Fruit fly (Drosophila melanogaster) whole organism, prepupa: ENCODE data around the gene Rbm13.

ENCODE experiments used
- CG10631 ChIP-seq: fragments of 200-800 bp; sonication (Bioruptor generic); optimal IDR thresholded peaks from 2 replicates; lab custom pipeline; 2016; ENCODE audit warnings: missing biosample characterization, missing genetic modification characterization
- CG10669 ChIP-seq: fragments of 200-800 bp; sonication (Bioruptor generic); optimal IDR thresholded peaks from 3 replicates; lab custom pipeline; 2018; ENCODE audit warnings: missing biosample characterization, mild to moderate bottlenecking, missing genetic modification characterization, moderate library complexity
- CG11294 ChIP-seq: fragments of 200-800 bp; sonication (Bioruptor generic); IDR thresholded peaks from 2 replicates; pipeline ENCODE4 v1.3.6; 2022; ENCODE audit warnings: missing biosample characterization, missing genetic modification characterization
- CG11762 ChIP-seq: fragments of 200-800 bp; sonication (Bioruptor generic); optimal IDR thresholded peaks from 3 replicates; lab custom pipeline; 2016; ENCODE audit warnings: missing biosample characterization, missing genetic modification characterization; ENCODE audit not compliant: insufficient read depth
- CG11902 ChIP-seq: fragments of 200-800 bp; sonication (Bioruptor generic); optimal IDR thresholded peaks from 3 replicates; lab custom pipeline; 2016; ENCODE audit warnings: missing biosample characterization, missing genetic modification characterization
- CG15336 ChIP-seq: fragments of 200-800 bp; sonication (Bioruptor generic); IDR thresholded peaks from 2 replicates; pipeline ENCODE4 v1.3.6; 2022; ENCODE audit warnings: missing biosample characterization, missing genetic modification characterization
- CG1621 ChIP-seq: fragments of 200-800 bp; sonication (Bioruptor generic); optimal IDR thresholded peaks from 3 replicates; lab custom pipeline; 2018; ENCODE audit warnings: missing biosample characterization, mild to moderate bottlenecking, missing genetic modification characterization
- CG3032 ChIP-seq: fragments of 200-800 bp; optimal IDR thresholded peaks from 2 replicates; lab custom pipeline; 2019; ENCODE audit warnings: missing biosample characterization, mild to moderate bottlenecking, missing genetic modification characterization, moderate library complexity
- CG31627 ChIP-seq: fragments of 200-800 bp; sonication (Bioruptor generic); optimal IDR thresholded peaks from 3 replicates; lab custom pipeline; 2016; ENCODE audit warnings: missing biosample characterization, missing genetic modification characterization
- CG32006 ChIP-seq: fragments of 200-800 bp; sonication (Bioruptor generic); optimal IDR thresholded peaks from 3 replicates; lab custom pipeline; 2017; ENCODE audit warnings: missing biosample characterization, mild to moderate bottlenecking, missing genetic modification characterization
- CG3919 ChIP-seq: fragments of 200-800 bp; sonication (Bioruptor generic); optimal IDR thresholded peaks from 3 replicates; lab custom pipeline; 2016; ENCODE audit warnings: missing biosample characterization, missing genetic modification characterization
- CG4318 ChIP-seq: fragments of 200-800 bp; sonication (Bioruptor generic); optimal IDR thresholded peaks from 3 replicates; lab custom pipeline; 2017; ENCODE audit warnings: missing biosample characterization, mild to moderate bottlenecking, missing genetic modification characterization
- CG6163 ChIP-seq: fragments of 200-800 bp; sonication (Bioruptor generic); IDR thresholded peaks from 3 replicates; pipeline ENCODE4 v1.3.6; 2022; ENCODE audit warnings: missing biosample characterization, missing genetic modification characterization
- CG6792 ChIP-seq: fragments of 200-800 bp; sonication (Bioruptor generic); optimal IDR thresholded peaks from 3 replicates; lab custom pipeline; 2016; ENCODE audit warnings: missing biosample characterization, missing genetic modification characterization
- CG6854 ChIP-seq: fragments of 200-800 bp; sonication (Bioruptor generic); optimal IDR thresholded peaks from 2 replicates; lab custom pipeline; 2017; ENCODE audit warnings: missing biosample characterization, mild to moderate bottlenecking, missing genetic modification characterization
- CG8319 ChIP-seq: fragments of 200-800 bp; sonication (Bioruptor generic); optimal IDR thresholded peaks from 3 replicates; lab custom pipeline; 2016; ENCODE audit warnings: missing biosample characterization, missing genetic modification characterization
- CG8632 ChIP-seq: fragments of 200-800 bp; sonication (Bioruptor generic); optimal IDR thresholded peaks from 3 replicates; lab custom pipeline; 2016; ENCODE audit warnings: missing biosample characterization, missing genetic modification characterization
- CG9139 ChIP-seq: fragments of 200-800 bp; sonication (Bioruptor generic); optimal IDR thresholded peaks from 3 replicates; lab custom pipeline; 2017; ENCODE audit warnings: missing biosample characterization, mild to moderate bottlenecking, missing genetic modification characterization
- Eip78C ChIP-seq: fragments of 200-800 bp; sonication (Bioruptor generic); peaks from one replicate; lab custom pipeline; 2016; ENCODE audit warnings: missing biosample characterization, missing genetic modification characterization
- Ets96B ChIP-seq: fragments of 200-800 bp; optimal IDR thresholded peaks from 2 replicates; lab custom pipeline; 2019; ENCODE audit warnings: missing biosample characterization, mild to moderate bottlenecking, missing genetic modification characterization, moderate library complexity
- Gug ChIP-seq: fragments of 200-800 bp; sonication (Bioruptor generic); IDR thresholded peaks from 2 replicates; pipeline ENCODE4 v1.3.6; 2022; ENCODE audit warnings: missing biosample characterization, missing genetic modification characterization
- Hr38 ChIP-seq: sonication (Bioruptor generic); optimal IDR thresholded peaks from 2 replicates; lab custom pipeline; 2016; ENCODE audit warnings: missing biosample characterization, missing genetic modification characterization
- Hr39 ChIP-seq: fragments of 200-800 bp; sonication (Bioruptor generic); optimal IDR thresholded peaks from 2 replicates; lab custom pipeline; 2016; ENCODE audit warnings: missing biosample characterization, missing genetic modification characterization
- Hr4 ChIP-seq: fragments of 200-800 bp; sonication (Bioruptor generic); optimal IDR thresholded peaks from 3 replicates; lab custom pipeline; 2016; ENCODE audit warnings: missing biosample characterization, missing genetic modification characterization
- Lpt ChIP-seq: fragments of 200-800 bp; sonication (Bioruptor generic); optimal IDR thresholded peaks from 3 replicates; lab custom pipeline; 2016; ENCODE audit warnings: missing biosample characterization, missing genetic modification characterization
- Met ChIP-seq: fragments of 200-800 bp; sonication (Bioruptor generic); optimal IDR thresholded peaks from 3 replicates; lab custom pipeline; 2016; ENCODE audit warnings: missing biosample characterization, missing genetic modification characterization
- OdsH ChIP-seq: fragments of 200-800 bp; sonication (Bioruptor generic); optimal IDR thresholded peaks from 3 replicates; lab custom pipeline; 2016; ENCODE audit warnings: missing biosample characterization, missing genetic modification characterization
- Smox ChIP-seq: fragments of 200-800 bp; sonication (Bioruptor generic); optimal IDR thresholded peaks from 3 replicates; lab custom pipeline; 2016; ENCODE audit warnings: missing biosample characterization, missing genetic modification characterization
- Sox102F ChIP-seq: fragments of 200-800 bp; sonication (Bioruptor generic); optimal IDR thresholded peaks from 2 replicates; lab custom pipeline; 2016; ENCODE audit warnings: missing biosample characterization, mild to moderate bottlenecking, missing genetic modification characterization
- Sox14 ChIP-seq: fragments of 200-800 bp; sonication (Bioruptor generic); optimal IDR thresholded peaks from 3 replicates; lab custom pipeline; 2016; ENCODE audit warnings: missing biosample characterization, missing genetic modification characterization
- Sox15 ChIP-seq: fragments of 200-800 bp; sonication (Bioruptor generic); optimal IDR thresholded peaks from 3 replicates; lab custom pipeline; 2016; ENCODE audit warnings: missing biosample characterization, missing genetic modification characterization
- acj6 ChIP-seq: fragments of 200-800 bp; sonication (Bioruptor generic); optimal IDR thresholded peaks from 3 replicates; lab custom pipeline; 2016; ENCODE audit warnings: missing biosample characterization, missing genetic modification characterization
- dac ChIP-seq: fragments of 200-800 bp; sonication (Bioruptor generic); optimal IDR thresholded peaks from 2 replicates; lab custom pipeline; 2017; ENCODE audit warnings: missing biosample characterization, mild to moderate bottlenecking, missing genetic modification characterization
- dsx ChIP-seq: fragments of 200-800 bp; optimal IDR thresholded peaks from 3 replicates; lab custom pipeline; 2019; ENCODE audit warnings: missing biosample characterization, mild to moderate bottlenecking, missing genetic modification characterization, moderate library complexity; ENCODE audit not compliant: poor library complexity, severe bottlenecking
- eg ChIP-seq: fragments of 200-800 bp; sonication (Bioruptor generic); IDR thresholded peaks from 3 replicates; pipeline ENCODE4 v1.3.6; 2022; ENCODE audit warnings: missing biosample characterization, missing genetic modification characterization
- esn ChIP-seq: fragments of 200-800 bp; sonication (Bioruptor generic); optimal IDR thresholded peaks from 2 replicates; lab custom pipeline; 2016; ENCODE audit warnings: missing biosample characterization, mild to moderate bottlenecking, missing genetic modification characterization, moderate library complexity
- fd59A ChIP-seq: fragments of 200-800 bp; sonication (Bioruptor generic); optimal IDR thresholded peaks from 2 replicates; lab custom pipeline; 2017; ENCODE audit warnings: missing biosample characterization, mild to moderate bottlenecking, missing genetic modification characterization, missing genetic modification reagents
- fd85E ChIP-seq: fragments of 200-800 bp; sonication (Bioruptor generic); optimal IDR thresholded peaks from 3 replicates; lab custom pipeline; 2016; ENCODE audit warnings: missing biosample characterization, missing genetic modification characterization
- fkh ChIP-seq: fragments of 200-800 bp; sonication (Bioruptor generic); optimal IDR thresholded peaks from 3 replicates; lab custom pipeline; 2017; ENCODE audit warnings: missing biosample characterization, mild to moderate bottlenecking, missing genetic modification characterization, moderate library complexity
- lz ChIP-seq: fragments of 200-800 bp; sonication (Bioruptor generic); optimal IDR thresholded peaks from 3 replicates; lab custom pipeline; 2016; ENCODE audit warnings: missing biosample characterization, missing genetic modification characterization
- pdm3 ChIP-seq: fragments of 200-800 bp; sonication (Bioruptor generic); optimal IDR thresholded peaks from 3 replicates; lab custom pipeline; 2016; ENCODE audit warnings: missing biosample characterization, missing genetic modification characterization
- salr ChIP-seq, 2 experiments: fragments of 200-800 bp; sonication (Bioruptor generic); optimal IDR thresholded peaks; 3 replicates each; lab custom pipeline; 2016 to 2018; ENCODE audit warnings: missing biosample characterization in 2 of 2, missing genetic modification characterization in 2 of 2, mild to moderate bottlenecking in 1 of 2
- ss ChIP-seq, 2 experiments: fragments of 200-800 bp; sonication (Bioruptor generic); optimal IDR thresholded peaks; 2 replicates in 1 of 2; 3 replicates in 1 of 2; lab custom pipeline; 2017 to 2018; ENCODE audit warnings: mild to moderate bottlenecking in 2 of 2, missing biosample characterization in 2 of 2, missing genetic modification characterization in 2 of 2, moderate library complexity in 1 of 2
- svp ChIP-seq: fragments of 200-800 bp; sonication (Bioruptor generic); peaks from one replicate; lab custom pipeline; 2016; ENCODE audit warnings: missing biosample characterization, missing genetic modification characterization
- topi ChIP-seq: fragments of 200-800 bp; sonication (Bioruptor generic); optimal IDR thresholded peaks from 3 replicates; lab custom pipeline; 2016; ENCODE audit warnings: missing biosample characterization, missing genetic modification characterization
- vri ChIP-seq: fragments of 200-800 bp; sonication (Bioruptor generic); optimal IDR thresholded peaks from 3 replicates; lab custom pipeline; 2016; ENCODE audit warnings: missing biosample characterization, mild to moderate bottlenecking, missing genetic modification characterization

Gene Rbm13

DNA sequence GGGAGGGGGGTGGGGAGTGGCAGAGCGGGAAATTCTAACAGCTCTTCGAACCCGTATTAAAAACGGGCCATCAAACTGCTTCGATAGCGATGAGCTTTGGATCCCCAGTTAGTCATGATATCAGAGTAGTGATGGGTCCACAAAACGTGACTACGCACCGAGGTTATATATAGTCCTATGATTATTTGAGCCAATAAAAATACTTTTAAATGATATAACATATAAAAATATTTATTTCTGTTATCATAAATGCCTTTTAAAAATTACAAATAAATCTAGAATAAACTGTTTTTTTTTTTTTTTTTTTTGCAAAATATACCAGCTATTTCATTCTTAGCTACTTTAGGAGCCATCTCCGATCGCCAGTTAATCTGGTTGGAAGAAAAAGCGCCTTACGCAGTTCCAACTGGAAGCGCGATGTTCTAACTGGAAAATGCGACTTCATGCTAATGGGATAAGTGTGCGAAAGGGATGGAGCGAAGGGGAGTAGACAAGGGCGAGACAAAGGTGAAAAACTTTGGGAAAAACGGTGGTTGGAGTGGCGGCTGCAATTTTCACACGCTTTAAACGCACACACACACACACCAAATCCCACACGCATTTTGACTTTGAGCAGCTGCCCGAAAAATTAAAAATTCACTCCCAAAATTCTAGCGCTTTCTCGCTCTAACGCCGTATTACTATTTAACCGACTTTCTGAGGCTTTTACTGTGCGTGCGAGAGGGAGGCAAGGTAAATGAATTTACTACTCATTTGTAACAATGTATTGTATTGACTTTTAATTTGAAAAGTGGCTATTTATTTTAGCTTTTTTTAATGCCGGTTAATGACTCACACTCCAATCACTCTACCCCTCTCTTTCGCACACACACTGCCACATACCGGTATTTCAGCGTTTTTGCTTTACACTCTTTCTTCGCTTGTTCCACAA lies 4.4 kb upstream of the Rbm13 start (continued):
- TF ChIP-seq Sox15 (GFP tag; lab: Kevin White, UChicago) (no peak), CG6854 (GFP tag; lab: Kevin White, UChicago) (no peak), CG10669 (no peak), dsx (GFP tag; lab: Kevin White, UChicago) (peak; percentile 16), ss (GFP tag; optimal IDR thresholded peaks at IDR 0.05; lab: Kevin White, UChicago) (no peak), CG11762 (no peak), CG15336 (GFP tag; lab: Robert Waterston, UW) (peak; percentile 61), eg (0 out of 3 replicates have a peak, but pooled peaks have one; percentile 19), salr (GFP tag; optimal IDR thresholded peaks at IDR 0.05; lab: Kevin White, UChicago) (no peak), CG11902 (no peak), CG3919 (GFP tag; lab: Kevin White, UChicago) (no peak), CG11294 (GFP tag; lab: Robert Waterston, UW) (no peak), CG6163 (0 out of 3 replicates have a peak, but pooled peaks have one; percentile 9), CG9139 (GFP tag; lab: Kevin White, UChicago) (no peak), Hr38 (GFP tag; lab: Kevin White, UChicago) (no peak)

- TF ChIP-seq Hr39 (GFP tag; lab: Kevin White, UChicago) (peak; percentile 58), dac (GFP tag; lab: Kevin White, UChicago) (peak; percentile 55), CG6792 (peak; percentile 18), acj6 (GFP tag; lab: Kevin White, UChicago) (peak; percentile 44), salr (GFP tag; optimal IDR thresholded peaks at IDR 0.05; lab: Kevin White, UChicago) (peak in 1 of 2 experiments; percentile 62), vri (GFP tag; lab: Kevin White, UChicago) (peak; percentile 24), pdm3 (GFP tag; lab: Kevin White, UChicago) (peak; percentile 70), CG10669 (peak; percentile 33), Ets96B (tag; lab: Kevin White, UChicago) (peak; percentile 49), Sox102F (GFP tag; lab: Kevin White, UChicago) (peak; percentile 11), esn (GFP tag; lab: Kevin White, UChicago) (peak; percentile 47), CG4318 (GFP tag; lab: Kevin White, UChicago) (no peak), Gug (no peak), Sox14 (peak; percentile 49), topi (GFP tag; lab: Kevin White, UChicago) (peak; percentile 47), ss (GFP tag; optimal IDR thresholded peaks at IDR 0.05; lab: Kevin White, UChicago) (peak; percentile 82 to 87), Met (GFP tag; lab: Kevin White, UChicago) (peak; percentile 45), svp (peak; percentile 75), CG31627 (GFP tag; lab: Kevin White, UChicago) (peak; percentile 62), CG32006 (GFP tag; lab: Kevin White, UChicago) (peak; percentile 58), CG8632 (GFP tag; lab: Kevin White, UChicago) (peak; percentile 42), CG15336 (GFP tag; lab: Robert Waterston, UW) (peak; percentile 68), fd59A (peak; percentile 36), CG10631 (GFP tag; lab: Kevin White, UChicago) (peak; percentile 40), Lpt (GFP tag; lab: Kevin White, UChicago) (peak; percentile 63), CG3032 (tag; lab: Kevin White, UChicago) (peak; percentile 53), CG6163 (peak; percentile 54; the same call in 2 of the 3 replicates), lz (GFP tag; lab: Kevin White, UChicago) (peak; percentile 62), Hr4 (peak; percentile 23), CG1621 (tag; lab: Kevin White, UChicago) (peak; percentile 83), fkh (GFP tag; lab: Kevin White, UChicago) (peak; percentile 21), CG11294 (GFP tag; lab: Robert Waterston, UW) (no peak), Eip78C (GFP tag; lab: Kevin White, UChicago) (peak; percentile 82), CG3919 (GFP tag; lab: Kevin White, UChicago) (peak; percentile 60), dsx (GFP tag; lab: Kevin White, UChicago) (peak; percentile 54), Smox (GFP tag; lab: Kevin White, UChicago) (peak; percentile 59), fd85E (no peak), CG8319 (GFP tag; lab: Kevin White, UChicago) (no peak), OdsH (GFP tag; lab: Kevin White, UChicago) (peak; percentile 56), eg (peak; percentile 73; the same call in 2 of the 3 replicates)
Observed at dm6 chrX:8897859-8898427, 3.6 kb upstream of the Rbm13 start, which contains the start of gene Moe. Moe (minus strand) TSS chrX:8898332.
